Worm (Caenorhabditis elegans) whole organism, young adult: Measurements from ENCODE around the gene skr-3.

Experiments used
- B0336.3 ChIP-seq: fragments of 200-800 bp; sonication (Bioruptor generic); IDR thresholded peaks from 2 replicates; pipeline ENCODE4 v1.3.6; 2022; ENCODE audit warnings: missing genetic modification characterization, missing compliant biosample characterization
- F52B5.7 ChIP-seq: sonication (generic microtip); optimal IDR thresholded peaks from 2 replicates; lab custom pipeline; 2016; ENCODE audit warnings: mild to moderate bottlenecking, missing genetic modification characterization, missing compliant biosample characterization
- F57C9.4 ChIP-seq: sonication (generic microtip); optimal IDR thresholded peaks from 2 replicates; lab custom pipeline; 2017; ENCODE audit warnings: mild to moderate bottlenecking, missing genetic modification characterization, missing compliant biosample characterization
- T07F8.4 ChIP-seq: sonication (generic microtip); optimal IDR thresholded peaks from 2 replicates; lab custom pipeline; 2016; ENCODE audit warnings: mild to moderate bottlenecking, missing genetic modification characterization, moderate library complexity, missing compliant biosample characterization
- Y53G8AR.9 ChIP-seq: fragments of 200-800 bp; sonication (Bioruptor generic); conservative IDR thresholded peaks from 2 replicates; pipeline ENCODE4 v1.3.6; 2022; ENCODE audit warnings: missing genetic modification reagents, missing genetic modification characterization, missing compliant biosample characterization
- Y67H2A.10 ChIP-seq: fragments of 200-800 bp; sonication (Bioruptor generic); conservative IDR thresholded peaks from 2 replicates; pipeline ENCODE4 v1.3.6; 2022; ENCODE audit warnings: missing genetic modification reagents, missing genetic modification characterization, missing compliant biosample characterization
- aptf-2 ChIP-seq: fragments of 200-800 bp; sonication (Bioruptor generic); conservative IDR thresholded peaks from 2 replicates; pipeline ENCODE4 v1.3.6; 2022; ENCODE audit warnings: missing genetic modification reagents, missing genetic modification characterization, missing compliant biosample characterization
- attf-3 ChIP-seq: fragments of 200-800 bp; sonication (Bioruptor generic); conservative IDR thresholded peaks from 2 replicates; pipeline ENCODE4 v1.3.6; 2022; ENCODE audit warnings: missing genetic modification reagents, missing genetic modification characterization, missing compliant biosample characterization
- ccch-3 ChIP-seq: fragments of 200-800 bp; sonication (Bioruptor generic); optimal IDR thresholded peaks from 2 replicates; lab custom pipeline; 2018; ENCODE audit warnings: mild to moderate bottlenecking, missing genetic modification characterization, missing compliant biosample characterization
- cebp-1 ChIP-seq, 2 experiments: fragments of 200-800 bp in 1 of 2; sonication (Bioruptor generic) in 1 of 2; sonication (generic microtip) in 1 of 2; IDR thresholded peaks in 1 of 2; optimal IDR thresholded peaks in 1 of 2; 2 replicates each; pipeline versions ENCODE4 v1.3.6 to Lab custom; 2017 to 2022; ENCODE audit warnings: missing compliant biosample characterization in 2 of 2, missing genetic modification characterization in 2 of 2, mild to moderate bottlenecking in 1 of 2, missing genetic modification reagents in 1 of 2, moderate library complexity in 1 of 2
- chd-7 ChIP-seq: sonication (generic microtip); optimal IDR thresholded peaks from 2 replicates; lab custom pipeline; 2016; ENCODE audit warnings: mild to moderate bottlenecking, missing genetic modification characterization, moderate library complexity, missing compliant biosample characterization
- dox-1 ChIP-seq: fragments of 200-800 bp; sonication (Bioruptor generic); IDR thresholded peaks from 2 replicates; pipeline ENCODE4 v1.3.6; 2022; ENCODE audit warnings: missing genetic modification reagents, missing genetic modification characterization, missing compliant biosample characterization
- ekl-4 ChIP-seq: fragments of 200-800 bp; sonication (Bioruptor generic); IDR thresholded peaks from 2 replicates; pipeline ENCODE4 v1.3.6; 2022; ENCODE audit warnings: missing genetic modification reagents, missing genetic modification characterization, missing compliant biosample characterization
- hmg-1.2 ChIP-seq: fragments of 200-800 bp; sonication (Bioruptor generic); IDR thresholded peaks from 2 replicates; pipeline ENCODE4 v1.3.6; 2022; ENCODE audit warnings: missing genetic modification reagents, missing genetic modification characterization, missing compliant biosample characterization
- lag-1 ChIP-seq: fragments of 200-800 bp; sonication (Bioruptor generic); IDR thresholded peaks from 2 replicates; pipeline ENCODE4 v1.3.6; 2022; ENCODE audit warnings: missing genetic modification reagents, missing genetic modification characterization, missing compliant biosample characterization
- lsy-27 ChIP-seq: sonication (generic microtip); optimal IDR thresholded peaks from 2 replicates; lab custom pipeline; 2017; ENCODE audit warnings: missing genetic modification characterization, mild to moderate bottlenecking, missing compliant biosample characterization, antibody characterized with exemption, missing genotype, borderline replicate concordance; ENCODE audit not compliant: insufficient read depth
- madf-3 ChIP-seq: fragments of 200-800 bp; sonication (Bioruptor generic); IDR thresholded peaks from 2 replicates; pipeline ENCODE4 v1.3.6; 2022; ENCODE audit warnings: missing genetic modification reagents, missing genetic modification characterization, missing compliant biosample characterization
- madf-6 ChIP-seq: fragments of 200-800 bp; sonication (Bioruptor generic); IDR thresholded peaks from 2 replicates; pipeline ENCODE4 v1.3.6; 2022; ENCODE audit warnings: missing genetic modification reagents, missing genetic modification characterization, missing compliant biosample characterization
- mcd-1 ChIP-seq: fragments of 200-800 bp; sonication (Bioruptor generic); IDR thresholded peaks from 2 replicates; pipeline ENCODE4 v1.3.6; 2022; ENCODE audit warnings: missing genetic modification reagents, missing genetic modification characterization, missing compliant biosample characterization
- mel-28 ChIP-seq: sonication (generic microtip); optimal IDR thresholded peaks from 2 replicates; lab custom pipeline; 2016; ENCODE audit warnings: borderline replicate concordance, mild to moderate bottlenecking, missing genetic modification characterization, missing compliant biosample characterization
- nfya-2 ChIP-seq: fragments of 200-800 bp; sonication (Bioruptor generic); IDR thresholded peaks from 2 replicates; pipeline ENCODE4 v1.3.6; 2022; ENCODE audit warnings: missing genetic modification reagents, missing genetic modification characterization, missing compliant biosample characterization
- nfyb-1 ChIP-seq: fragments of 200-800 bp; sonication (Bioruptor generic); IDR thresholded peaks from 2 replicates; pipeline ENCODE4 v1.3.6; 2022; ENCODE audit warnings: missing genetic modification reagents, missing genetic modification characterization, missing compliant biosample characterization
- nhr-80 ChIP-seq: sonication (generic microtip); optimal IDR thresholded peaks from 2 replicates; lab custom pipeline; 2016; ENCODE audit warnings: missing genetic modification characterization, missing compliant biosample characterization
- nhr-90 ChIP-seq: sonication (generic microtip); optimal IDR thresholded peaks from 2 replicates; lab custom pipeline; 2016; ENCODE audit warnings: missing genotype, mild to moderate bottlenecking, missing genetic modification characterization, missing compliant biosample characterization
- rcor-1 ChIP-seq: fragments of 200-800 bp; sonication (Bioruptor generic); IDR thresholded peaks from 2 replicates; pipeline ENCODE4 v1.3.6; 2022; ENCODE audit warnings: missing genetic modification reagents, missing genetic modification characterization, missing compliant biosample characterization
- repo-1 ChIP-seq: sonication (generic microtip); optimal IDR thresholded peaks from 2 replicates; lab custom pipeline; 2017; ENCODE audit warnings: mild to moderate bottlenecking, missing genetic modification characterization, missing compliant biosample characterization
- snpc-1.1 ChIP-seq: sonication (generic microtip); optimal IDR thresholded peaks from 2 replicates; lab custom pipeline; 2017; ENCODE audit warnings: missing genetic modification characterization, mild to moderate bottlenecking, missing compliant biosample characterization, antibody characterized with exemption, moderate library complexity, missing genotype, missing genetic modification reagents; ENCODE audit not compliant: insufficient read depth
- snpc-4 ChIP-seq, 5 experiments: fragments of 150-350 bp in 1 of 5; sonication (generic microtip) in 4 of 5; optimal IDR thresholded peaks; 2 replicates each; lab custom pipeline; 2014 to 2018; ENCODE audit warnings: missing genetic modification characterization in 5 of 5, missing biosample characterization in 3 of 5, antibody characterized with exemption in 2 of 5, mild to moderate bottlenecking in 2 of 5, missing compliant biosample characterization in 2 of 5, missing genotype in 2 of 5, moderate library complexity in 2 of 5, missing genetic modification reagents in 1 of 5
- tbp1 ChIP-seq: fragments of 200-800 bp; sonication (Bioruptor generic); optimal IDR thresholded peaks from 2 replicates; lab custom pipeline; 2018; ENCODE audit warnings: mild to moderate bottlenecking, missing genetic modification characterization, missing compliant biosample characterization
- xnd-1 ChIP-seq: sonication (generic microtip); optimal IDR thresholded peaks from 2 replicates; lab custom pipeline; 2016; ENCODE audit warnings: missing genotype, missing genetic modification reagents, missing genetic modification characterization, missing compliant biosample characterization

The skr-3 gene

DNA sequence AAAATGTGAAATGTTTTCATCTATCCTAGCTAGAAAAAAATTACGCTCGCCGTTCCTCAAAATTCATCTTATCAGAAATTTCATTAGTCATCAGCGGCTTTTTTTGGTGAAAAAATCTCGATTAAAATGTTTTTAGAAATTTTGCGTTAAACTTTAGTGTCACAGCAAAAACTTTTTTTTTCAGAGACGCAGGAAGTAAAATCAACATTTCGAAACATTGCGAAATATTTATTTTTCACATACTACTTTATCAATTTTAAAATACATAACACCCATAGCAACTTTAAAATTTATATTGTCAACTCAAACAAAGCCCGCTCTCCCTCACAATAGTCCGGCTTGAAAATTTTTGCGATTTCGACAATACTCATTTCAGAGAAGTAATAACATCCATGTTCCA is 11.3 kb downstream of the skr-3 start:
- peak; percentile 76; the same call in 1 of the 2 replicates for TF ChIP-seq cebp-1 (GFP tag; IDR thresholded peaks at IDR 0.05; lab: Robert Waterston, UW)
- peak; percentile 95 for TF ChIP-seq cebp-1 (tag; optimal IDR thresholded peaks at IDR 0.05; lab: Kevin White, UChicago)
- no peak for TF ChIP-seq dox-1
- no peak for TF ChIP-seq snpc-4 (GFP tag; optimal IDR thresholded peaks at IDR 0.05; lab: Kevin White, UChicago)
- TF ChIP-seq snpc-4 (tag; optimal IDR thresholded peaks at IDR 0.05; lab: Kevin White, UChicago), result no peak
- TF ChIP-seq, all 124 proteins: peak for 1

ce11 chrV:16132705-16133104 is 11.8 kb downstream of the skr-3 start, which contains the start of gene fbxa-144:
Gene fbxa-144, minus strand, starts transcription at chrV:16132805.
- TF ChIP-seq chd-7 (tag; lab: Kevin White, UChicago), result no peak
- TF ChIP-seq rcor-1 (GFP tag; lab: Robert Waterston, UW), result no peak
- TF ChIP-seq F57C9.4 (tag; lab: Kevin White, UChicago), result no peak
- no peak for TF ChIP-seq madf-3 (GFP tag; lab: Robert Waterston, UW)
- TF ChIP-seq tbp1 (GFP tag; lab: Kevin White, UChicago), result no peak

ce11 chrV:16137043-16137442 is 16.2 kb downstream of the skr-3 start, which contains the start of gene F44G3.7:
Gene F44G3.7, minus strand, starts transcription at chrV:16137143.
- no peak for TF ChIP-seq nfyb-1 (GFP tag; lab: Robert Waterston, UW)
- TF ChIP-seq snpc-1.1 (tag; lab: Kevin White, UChicago), result no peak
- no peak for TF ChIP-seq lsy-27
- no peak for TF ChIP-seq madf-6 (GFP tag; lab: Robert Waterston, UW)

ce11 chrV:16139529-16139928 is 18.6 kb downstream of the skr-3 start, which contains the start of gene clc-11:
Gene clc-11, minus strand, starts transcription at chrV:16139629.
- TF ChIP-seq Y53G8AR.9 (GFP tag; lab: Robert Waterston, UW) (no peak), nfya-2 (no peak), B0336.3 (GFP tag; lab: Robert Waterston, UW) (no peak), T07F8.4 (tag; lab: Kevin White, UChicago) (no peak), aptf-2 (no peak), mcd-1 (GFP tag; lab: Robert Waterston, UW) (no peak)
- TF ChIP-seq, all 124 proteins: peak for 0

- TF ChIP-seq mcd-1 (GFP tag; lab: Robert Waterston, UW) (no peak), Y53G8AR.9 (GFP tag; lab: Robert Waterston, UW) (no peak), ccch-3 (GFP tag; lab: Kevin White, UChicago) (no peak), mel-28 (no peak), repo-1 (no peak), ekl-4 (no peak), nhr-90 (tag; lab: Kevin White, UChicago) (no peak), lsy-27 (no peak), nfya-2 (no peak), F52B5.7 (tag; lab: Kevin White, UChicago) (no peak), lag-1 (GFP tag; lab: Robert Waterston, UW) (no peak), xnd-1 (tag; lab: Kevin White, UChicago) (no peak)
Observed at ce11 chrV:16141071-16141470, 20.2 kb downstream of the skr-3 start, which contains the start of gene clc-32. Gene clc-32, minus strand, starts transcription at chrV:16141171.

DNA sequence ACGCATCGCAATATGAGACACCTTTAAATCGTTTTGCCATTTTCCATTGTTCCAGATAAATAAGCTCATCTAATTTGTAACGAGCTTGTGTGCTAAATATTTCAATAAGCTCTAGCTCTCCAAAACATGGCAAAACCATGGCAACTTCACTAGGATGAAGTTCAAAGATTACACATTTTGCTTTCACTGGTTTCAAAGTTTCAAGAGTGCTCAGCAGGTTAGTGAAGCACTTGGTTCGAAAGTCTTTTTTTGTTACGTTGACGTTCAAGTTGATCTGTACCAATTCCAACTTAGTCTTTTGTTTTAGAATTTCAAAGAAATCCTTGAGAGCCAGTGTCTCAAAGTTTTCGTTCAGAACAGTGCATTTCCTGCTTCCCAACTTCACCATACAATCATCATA is 21.5 kb downstream of the skr-3 start, which contains the start of gene fbxa-18:
Gene fbxa-18, plus strand, starts transcription at position 301 of the 400 bp plus-strand sequence.
- no peak for TF ChIP-seq Y67H2A.10 (GFP tag; lab: Robert Waterston, UW)
- no peak for TF ChIP-seq nhr-80
- no peak for TF ChIP-seq attf-3 (GFP tag; lab: Robert Waterston, UW)
- TF ChIP-seq hmg-1.2 (GFP tag; lab: Robert Waterston, UW), result no peak
